Fruit fly (Drosophila melanogaster) whole organism, embryonic: ENCODE data around the gene Srr.

Experiments used
- CG1024 ChIP-seq: fragments of 200-800 bp; sonication (Bioruptor generic); IDR thresholded peaks from 2 replicates; pipeline ENCODE4 v1.3.6; 2022; ENCODE audit warnings: missing biosample characterization, missing genetic modification characterization
- CG10462 ChIP-seq: fragments of 200-800 bp; sonication (Bioruptor generic); optimal IDR thresholded peaks from 2 replicates; lab custom pipeline; 2016; ENCODE audit warnings: missing biosample characterization, missing genetic modification characterization
- CG13624 ChIP-seq: fragments of 200-800 bp; sonication (Bioruptor generic); optimal IDR thresholded peaks from 2 replicates; lab custom pipeline; 2016; ENCODE audit warnings: missing biosample characterization, missing genetic modification characterization
- CG14710 ChIP-seq: fragments of 200-800 bp; sonication (Bioruptor generic); optimal IDR thresholded peaks from 3 replicates; lab custom pipeline; 2019; ENCODE audit warnings: missing biosample characterization, mild to moderate bottlenecking, missing genetic modification characterization, moderate library complexity
- CG15011 ChIP-seq: fragments of 200-800 bp; sonication (Bioruptor generic); optimal IDR thresholded peaks from 3 replicates; lab custom pipeline; 2018; ENCODE audit warnings: missing biosample characterization, mild to moderate bottlenecking, missing genetic modification characterization
- CG1647 ChIP-seq: fragments of 200-800 bp; sonication (Bioruptor generic); optimal IDR thresholded peaks from 3 replicates; lab custom pipeline; 2016; ENCODE audit warnings: missing biosample characterization, missing genetic modification characterization
- CG16813 ChIP-seq: fragments of 200-800 bp; sonication (Bioruptor generic); IDR thresholded peaks from 3 replicates; pipeline ENCODE4 v1.3.6; 2022; ENCODE audit warnings: missing biosample characterization, missing genetic modification characterization; ENCODE audit not compliant: partially characterized antibody
- CG16863 ChIP-seq: fragments of 200-800 bp; sonication (Bioruptor generic); optimal IDR thresholded peaks from 3 replicates; lab custom pipeline; 2016; ENCODE audit warnings: missing biosample characterization, missing genetic modification characterization
- CG17612 ChIP-seq: fragments of 200-800 bp; sonication (Bioruptor generic); IDR thresholded peaks from 2 replicates; pipeline ENCODE4 v1.3.6; 2022; ENCODE audit warnings: missing biosample characterization, missing genetic modification characterization
- CG17802 ChIP-seq: fragments of 200-800 bp; sonication (Bioruptor generic); optimal IDR thresholded peaks from 2 replicates; lab custom pipeline; 2018; ENCODE audit warnings: missing biosample characterization, mild to moderate bottlenecking, missing genetic modification characterization, moderate library complexity
- CG32532 ChIP-seq: fragments of 200-800 bp; sonication (Bioruptor generic); IDR thresholded peaks from 2 replicates; pipeline ENCODE4 v1.3.6; 2022; ENCODE audit warnings: missing biosample characterization, missing genetic modification characterization
- CG33213 ChIP-seq: fragments of 200-800 bp; sonication (Bioruptor generic); optimal IDR thresholded peaks from 3 replicates; lab custom pipeline; 2016; ENCODE audit warnings: missing biosample characterization, missing genetic modification characterization
- CG3726 ChIP-seq: fragments of 200-800 bp; sonication (Bioruptor generic); IDR thresholded peaks from 3 replicates; pipeline ENCODE4, ENCODE4 v1.3.6; 2022; ENCODE audit warnings: missing biosample characterization, missing genetic modification characterization
- CG4282 ChIP-seq: fragments of 200-800 bp; sonication (Bioruptor generic); optimal IDR thresholded peaks from 2 replicates; lab custom pipeline; 2016; ENCODE audit warnings: missing biosample characterization, missing genetic modification characterization
- CG4404 ChIP-seq: fragments of 200-800 bp; sonication (Bioruptor generic); IDR thresholded peaks from 2 replicates; pipeline ENCODE4 v1.3.6; 2022; ENCODE audit warnings: missing biosample characterization, missing genetic modification characterization
- CG4730 ChIP-seq: fragments of 200-800 bp; sonication (Bioruptor generic); IDR thresholded peaks from 2 replicates; pipeline ENCODE4 v1.3.6; 2022; ENCODE audit warnings: missing biosample characterization, missing genetic modification characterization
- CG6175 ChIP-seq: fragments of 200-800 bp; sonication (Bioruptor generic); IDR thresholded peaks from 3 replicates; pipeline ENCODE4 v1.3.6; 2022; ENCODE audit warnings: missing biosample characterization, missing genetic modification characterization
- CG6654 ChIP-seq: fragments of 200-800 bp; sonication (Bioruptor generic); optimal IDR thresholded peaks from 2 replicates; lab custom pipeline; 2017; ENCODE audit warnings: missing biosample characterization, mild to moderate bottlenecking, missing genetic modification characterization
- CG9876 ChIP-seq: fragments of 200-800 bp; sonication (Bioruptor generic); optimal IDR thresholded peaks from 2 replicates; lab custom pipeline; 2016; ENCODE audit warnings: missing biosample characterization, missing genetic modification characterization
- CG9932 ChIP-seq: fragments of 200-800 bp; sonication (Bioruptor generic); IDR thresholded peaks from 2 replicates; pipeline ENCODE4 v1.3.6; 2022; ENCODE audit warnings: missing biosample characterization, missing genetic modification characterization
- Fer2 ChIP-seq: fragments of 200-800 bp; sonication (Bioruptor generic); optimal IDR thresholded peaks from 2 replicates; lab custom pipeline; 2018; ENCODE audit warnings: missing biosample characterization, mild to moderate bottlenecking, missing genetic modification characterization, moderate library complexity
- HmgZ ChIP-seq: fragments of 200-800 bp; sonication (Bioruptor generic); optimal IDR thresholded peaks from 2 replicates; lab custom pipeline; 2018; ENCODE audit warnings: missing biosample characterization, mild to moderate bottlenecking, missing genetic modification characterization
- Hr51 ChIP-seq, 2 experiments: fragments of 200-800 bp; sonication (Bioruptor generic); optimal IDR thresholded peaks; 2 replicates in 1 of 2; 3 replicates in 1 of 2; lab custom pipeline; 2016 to 2018; ENCODE audit warnings: missing biosample characterization in 2 of 2, missing genetic modification characterization in 2 of 2, mild to moderate bottlenecking in 1 of 2, moderate library complexity in 1 of 2
- Lim3 ChIP-seq: fragments of 200-800 bp; sonication (Bioruptor generic); IDR thresholded peaks from 2 replicates; pipeline ENCODE4 v1.3.6; 2022; ENCODE audit warnings: missing biosample characterization, missing genetic modification characterization
- Lpt ChIP-seq: fragments of >200 bp; optimal IDR thresholded peaks from 2 replicates; lab custom pipeline; 2018; ENCODE audit warnings: missing biosample characterization, missing genetic modification characterization
- NFAT ChIP-seq: fragments of 200-800 bp; sonication (Bioruptor generic); IDR thresholded peaks from 2 replicates; pipeline ENCODE4 v1.3.6; 2022; ENCODE audit warnings: missing biosample characterization, missing genetic modification characterization
- Sox102F ChIP-seq: fragments of 200-800 bp; sonication (Bioruptor generic); optimal IDR thresholded peaks from 2 replicates; lab custom pipeline; 2018; ENCODE audit warnings: missing biosample characterization, mild to moderate bottlenecking, missing genetic modification characterization, moderate library complexity
- al ChIP-seq: fragments of 200-800 bp; sonication (Bioruptor generic); IDR thresholded peaks from 2 replicates; pipeline ENCODE4 v1.3.6; 2022; ENCODE audit warnings: missing biosample characterization, missing genetic modification characterization
- btn ChIP-seq: fragments of 200-800 bp; sonication (Bioruptor generic); optimal IDR thresholded peaks from 2 replicates; lab custom pipeline; 2016; ENCODE audit warnings: missing biosample characterization, missing genetic modification characterization
- cad ChIP-seq: fragments of >200 bp; optimal IDR thresholded peaks from 2 replicates; lab custom pipeline; 2017; ENCODE audit warnings: missing biosample characterization, missing genetic modification characterization
- cg ChIP-seq: fragments of 200-800 bp; sonication (Bioruptor generic); optimal IDR thresholded peaks from 3 replicates; lab custom pipeline; 2019; ENCODE audit warnings: missing biosample characterization, mild to moderate bottlenecking, missing genetic modification characterization, moderate library complexity
- chif ChIP-seq, 2 experiments: fragments of 200-800 bp; sonication (Bioruptor generic); optimal IDR thresholded peaks; 3 replicates each; lab custom pipeline; 2016; ENCODE audit warnings: missing biosample characterization in 2 of 2, missing genetic modification characterization in 2 of 2
- chinmo ChIP-seq: fragments of 200-800 bp; sonication (Bioruptor generic); IDR thresholded peaks from 4 replicates; pipeline ENCODE4 v1.3.6; 2022; ENCODE audit warnings: missing biosample characterization, missing genetic modification characterization; ENCODE audit not compliant: partially characterized antibody
- dimm ChIP-seq: fragments of 200-800 bp; sonication (Bioruptor generic); IDR thresholded peaks from 2 replicates; pipeline ENCODE4 v1.3.6; 2022; ENCODE audit warnings: missing biosample characterization, missing genetic modification characterization
- dmrt11E ChIP-seq: fragments of 200-800 bp; sonication (Bioruptor generic); optimal IDR thresholded peaks from 3 replicates; lab custom pipeline; 2018; ENCODE audit warnings: missing biosample characterization, mild to moderate bottlenecking, missing genetic modification characterization, moderate library complexity
- dpn ChIP-seq, 2 experiments: fragments of 200-800 bp; sonication (Bioruptor generic); optimal IDR thresholded peaks; 3 replicates each; lab custom pipeline; 2016; ENCODE audit warnings: missing biosample characterization in 2 of 2, missing genetic modification characterization in 2 of 2
- en ChIP-seq: fragments of 200-800 bp; sonication (Bioruptor generic); optimal IDR thresholded peaks from 2 replicates; lab custom pipeline; 2016; ENCODE audit warnings: missing biosample characterization, missing genetic modification characterization
- fd64A ChIP-seq: fragments of 200-800 bp; sonication (Bioruptor generic); optimal IDR thresholded peaks from 3 replicates; lab custom pipeline; 2018; ENCODE audit warnings: missing biosample characterization, mild to moderate bottlenecking, missing genetic modification characterization
- ken ChIP-seq: fragments of 200-800 bp; sonication (Bioruptor generic); IDR thresholded peaks from 3 replicates; pipeline ENCODE4 v1.3.6; 2022; ENCODE audit warnings: missing biosample characterization, missing genetic modification characterization
- luna ChIP-seq: fragments of 200-800 bp; sonication (Bioruptor generic); optimal IDR thresholded peaks from 2 replicates; lab custom pipeline; 2016; ENCODE audit warnings: missing biosample characterization, missing genetic modification characterization
- pnt ChIP-seq: fragments of 200-800 bp; sonication (Bioruptor generic); optimal IDR thresholded peaks from 3 replicates; lab custom pipeline; 2016; ENCODE audit warnings: missing biosample characterization, missing genetic modification characterization
- prd ChIP-seq, 3 experiments: fragments of >200 bp in 2 of 3; fragments of 200-800 bp in 1 of 3; sonication (Bioruptor generic) in 1 of 3; optimal IDR thresholded peaks in 2 of 3; IDR thresholded peaks in 1 of 3; 2 replicates in 2 of 3; 3 replicates in 1 of 3; pipeline versions ENCODE4 v1.3.6 to Lab custom; 2017 to 2022; ENCODE audit warnings: missing biosample characterization in 1 of 3, missing genetic modification characterization in 1 of 3
- pum ChIP-seq: fragments of 200-800 bp; sonication (Bioruptor generic); optimal IDR thresholded peaks from 2 replicates; lab custom pipeline; 2016; ENCODE audit warnings: missing biosample characterization, missing genetic modification characterization
- rib ChIP-seq: fragments of 200-800 bp; sonication (Bioruptor generic); IDR thresholded peaks from 2 replicates; pipeline ENCODE4 v1.3.6; 2022; ENCODE audit warnings: missing biosample characterization, missing genetic modification characterization
- seq ChIP-seq: fragments of 200-800 bp; sonication (Bioruptor generic); IDR thresholded peaks from 2 replicates; pipeline ENCODE4 v1.3.6; 2022; ENCODE audit warnings: missing biosample characterization, missing genetic modification characterization
- sim ChIP-seq: fragments of 200-800 bp; sonication (Bioruptor generic); IDR thresholded peaks from 2 replicates; pipeline ENCODE4 v1.3.6; 2022; ENCODE audit warnings: missing biosample characterization, missing genetic modification characterization
- slbo ChIP-seq: fragments of 200-800 bp; sonication (Bioruptor generic); IDR thresholded peaks from 2 replicates; pipeline ENCODE4 v1.3.6; 2022; ENCODE audit warnings: missing biosample characterization, missing genetic modification characterization
- tap ChIP-seq: fragments of 200-800 bp; optimal IDR thresholded peaks from 3 replicates; lab custom pipeline; 2019; ENCODE audit warnings: missing biosample characterization, mild to moderate bottlenecking, missing genetic modification characterization, moderate library complexity
- wek ChIP-seq: fragments of 200-800 bp; sonication (Bioruptor generic); optimal IDR thresholded peaks from 3 replicates; lab custom pipeline; 2018; ENCODE audit warnings: missing biosample characterization, mild to moderate bottlenecking, missing genetic modification characterization, moderate library complexity

Gene Srr

DNA sequence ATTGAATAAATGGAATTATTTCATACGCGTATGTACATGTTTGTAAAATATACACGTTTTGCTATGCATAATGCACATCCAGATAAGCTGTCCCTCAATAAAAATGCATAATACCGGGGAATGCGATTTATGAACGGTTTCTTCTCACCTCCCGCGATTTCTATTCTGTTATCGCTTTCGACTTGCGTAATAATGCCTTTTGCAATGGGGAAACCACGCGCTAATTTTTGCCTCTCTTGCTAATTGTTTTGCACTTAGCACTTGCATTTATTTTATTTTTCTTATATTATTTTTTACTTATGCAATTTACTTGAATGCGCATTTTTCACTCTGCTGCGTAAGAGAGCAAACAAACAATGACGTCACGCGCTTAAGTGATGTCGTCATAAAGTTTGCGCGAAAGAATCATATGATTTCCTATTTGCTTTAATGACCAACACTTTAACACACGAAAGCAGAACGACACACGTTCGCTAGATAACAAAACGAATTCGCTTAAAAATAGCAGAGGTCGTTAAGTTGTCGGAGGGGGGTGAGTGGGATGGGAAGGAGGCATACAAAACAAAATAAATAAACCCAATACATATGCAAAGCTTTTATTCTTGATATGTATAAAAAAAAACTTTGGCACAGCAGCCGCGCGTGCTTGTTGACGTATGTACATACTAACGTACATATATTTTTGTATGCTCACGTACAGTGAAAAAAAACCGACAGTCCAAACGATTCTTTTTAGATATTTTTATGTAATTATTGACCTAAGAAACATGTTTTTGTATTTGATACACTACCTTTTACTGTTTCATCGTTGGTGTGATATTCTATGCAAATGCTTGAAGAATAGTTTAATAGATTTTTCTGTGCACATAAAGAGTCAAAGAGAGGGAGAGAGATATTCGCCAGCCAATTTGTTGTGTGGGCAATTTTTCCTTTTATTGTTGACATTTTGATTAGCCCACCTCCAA, 13.5 kb upstream of the Srr start (continued):
- TF ChIP-seq CG13624 (GFP tag; lab: Kevin White, UChicago) (peak; percentile 79), en (GFP tag; lab: Kevin White, UChicago) (peak; percentile 65), CG10462 (GFP tag; lab: Kevin White, UChicago) (peak; percentile 18), CG4730 (GFP tag; lab: Robert Waterston, UW) (no peak), al (GFP tag; lab: Robert Waterston, UW) (no peak), rib (GFP tag; lab: Robert Waterston, UW) (no peak), pnt (GFP tag; lab: Kevin White, UChicago) (no peak), fd64A (GFP tag; lab: Kevin White, UChicago) (no peak), Hr51 (GFP tag; optimal IDR thresholded peaks at IDR 0.05; lab: Kevin White, UChicago) (peak; percentile 20 to 83), CG1647 (GFP tag; lab: Kevin White, UChicago) (peak; percentile 23), pum (GFP tag; lab: Kevin White, UChicago) (peak; percentile 39), Lpt (GFP tag; lab: Kevin White, UChicago) (no peak), ken (no peak), cad (GFP tag; lab: Kevin White, UChicago) (no peak), slbo (no peak), NFAT (GFP tag; lab: Robert Waterston, UW) (no peak), dimm (no peak), sim (GFP tag; lab: Robert Waterston, UW) (no peak), chinmo (no peak), prd (optimal IDR thresholded peaks at IDR 0.05; lab: Kevin White, UChicago) (no peak), prd (GFP tag; IDR thresholded peaks at IDR 0.05; lab: Robert Waterston, UW) (no peak), CG17802 (no peak), Fer2 (tag; lab: Kevin White, UChicago) (no peak), CG1024 (GFP tag; lab: Robert Waterston, UW) (no peak), btn (GFP tag; lab: Kevin White, UChicago) (no peak), dpn (GFP tag; optimal IDR thresholded peaks at IDR 0.05; lab: Kevin White, UChicago) (peak; percentile 63 to 71), Lim3 (GFP tag; lab: Robert Waterston, UW) (no peak), CG4404 (GFP tag; lab: Robert Waterston, UW) (no peak), dmrt11E (tag; lab: Kevin White, UChicago) (no peak), wek (no peak), seq (no peak), CG16863 (GFP tag; lab: Kevin White, UChicago) (peak; percentile 19), CG17612 (no peak), CG32532 (no peak), CG4282 (GFP tag; lab: Kevin White, UChicago) (no peak), CG15011 (peak; percentile 52), chif (GFP tag; optimal IDR thresholded peaks at IDR 0.05; lab: Kevin White, UChicago) (peak; percentile 34 to 40), HmgZ (tag; lab: Kevin White, UChicago) (peak; percentile 59), luna (GFP tag; lab: Kevin White, UChicago) (peak; percentile 21), Sox102F (GFP tag; lab: Kevin White, UChicago) (peak; percentile 66), CG33213 (GFP tag; lab: Kevin White, UChicago) (no peak), CG16813 (GFP tag; lab: Robert Waterston, UW) (no peak), tap (peak; percentile 7), CG3726 (GFP tag; lab: Robert Waterston, UW) (no peak), CG9932 (GFP tag; lab: Robert Waterston, UW) (no peak), cg (no peak), CG6654 (GFP tag; lab: Kevin White, UChicago) (no peak), CG14710 (no peak), CG6175 (no peak), CG9876 (GFP tag; lab: Kevin White, UChicago) (peak; percentile 24)
